Worm (Caenorhabditis elegans) whole organism, L4/young adult: ENCODE data around the gene hrde-2.

Experiments
- W03F9.2 ChIP-seq: fragments of 150-350 bp; optimal IDR thresholded peaks from 2 replicates; lab custom pipeline; 2014; ENCODE audit warnings: missing biosample characterization, missing genetic modification characterization
- dao-5 ChIP-seq: sonication (generic microtip); optimal IDR thresholded peaks from 2 replicates; lab custom pipeline; 2016; ENCODE audit warnings: missing genotype, missing genetic modification characterization, moderate library complexity, missing compliant biosample characterization
- him-1 ChIP-seq: sonication (generic microtip); optimal IDR thresholded peaks from 2 replicates; lab custom pipeline; 2016; ENCODE audit warnings: missing genotype, missing genetic modification reagents, missing genetic modification characterization, missing compliant biosample characterization

- TF ChIP-seq W03F9.2 (tag; lab: Kevin White, UChicago) (no peak), him-1 (tag; lab: Kevin White, UChicago) (no peak), dao-5 (tag; lab: Kevin White, UChicago) (no peak)
Observed at ce11 chrV:14992627-14993117, 12.2 kb upstream of the hrde-2 start, which contains the start of gene T01C3.3.
